Worm (Caenorhabditis elegans) whole organism, mixed stage, embryonic: ENCODE measurements around the gene C24H11.5.

Experiments used
- mls-2 ChIP-seq: sonication (generic microtip); optimal IDR thresholded peaks from 2 replicates; lab custom pipeline; 2016; ENCODE audit warnings: mild to moderate bottlenecking, missing genetic modification characterization, moderate library complexity, missing compliant biosample characterization
- nhr-2 ChIP-seq: fragments of 150-350 bp; optimal IDR thresholded peaks from 2 replicates; lab custom pipeline; 2014; ENCODE audit warnings: missing biosample characterization, missing genetic modification characterization
- nhr-76 ChIP-seq: sonication (generic microtip); optimal IDR thresholded peaks from 2 replicates; lab custom pipeline; 2017; ENCODE audit warnings: missing biosample characterization, missing genetic modification characterization
- pha-4 ChIP-seq: fragments of 150-350 bp; optimal IDR thresholded peaks from 2 replicates; lab custom pipeline; 2018; ENCODE audit warnings: missing biosample characterization, missing genetic modification reagents, missing genetic modification characterization
- unc-120 ChIP-seq: sonication (generic microtip); optimal IDR thresholded peaks from 2 replicates; lab custom pipeline; 2017; ENCODE audit warnings: missing genetic modification characterization, missing compliant biosample characterization; ENCODE audit not compliant: poor library complexity, severe bottlenecking
- unc-62 ChIP-seq: fragments of 150-350 bp; optimal IDR thresholded peaks from 2 replicates; lab custom pipeline; 2014; ENCODE audit warnings: missing biosample characterization, missing genetic modification reagents, missing genetic modification characterization

- TF ChIP-seq pha-4 (tag; lab: Kevin White, UChicago) (no peak), mls-2 (tag; lab: Kevin White, UChicago) (no peak), unc-120 (no peak), nhr-2 (no peak), nhr-76 (no peak), unc-62 (GFP tag; lab: Kevin White, UChicago) (no peak)
Observed at ce11 chrIII:11785961-11786360, 5.9 kb downstream of the C24H11.5 start, which contains the start of gene tbx-38.
